Fruit fly (Drosophila melanogaster): ENCODE data around the gene La.

Gene La

dm6 chr2L:20326317-20326716 lies 23.5 kb downstream of the La start (continued):
- TF ChIP-seq CG11398 (GFP tag; optimal IDR thresholded peaks at IDR 0.05) = no peak
- no peak for TF ChIP-seq amos (GFP tag; IDR thresholded peaks at IDR 0.05; ENCODE audit: partially characterized antibody)
- peak; percentile 61 for TF ChIP-seq CG4360 (GFP tag; IDR thresholded peaks at IDR 0.05)
- peak; percentile 45 for TF ChIP-seq ewg (GFP tag; optimal IDR thresholded peaks at IDR 0.05)
- peak; percentile 68 for TF ChIP-seq CG2199 (GFP tag; IDR thresholded peaks at IDR 0.05)
- no peak for TF ChIP-seq HmgD (GFP tag; optimal IDR thresholded peaks at IDR 0.05)
- peak; percentile 82 for TF ChIP-seq CG10979 (tag; optimal IDR thresholded peaks at IDR 0.05)
- TF ChIP-seq abd-A (tag; optimal IDR thresholded peaks at IDR 0.05) = no peak
- no peak for TF ChIP-seq CG12769 (tag; optimal IDR thresholded peaks at IDR 0.05)
- peak; percentile 56 for TF ChIP-seq Ravus (GFP tag; IDR thresholded peaks at IDR 0.05)
- no peak for TF ChIP-seq inv (GFP tag; IDR thresholded peaks at IDR 0.05; ENCODE audit: partially characterized antibody)
- peak; percentile 27 for TF ChIP-seq CG9609 (GFP tag; optimal IDR thresholded peaks at IDR 0.05)
- peak; percentile 16 for TF ChIP-seq CG16863 (GFP tag; optimal IDR thresholded peaks at IDR 0.05)
- TF ChIP-seq CG18011 (GFP tag; optimal IDR thresholded peaks at IDR 0.05) = no peak
- TF ChIP-seq B-H2 (GFP tag; optimal IDR thresholded peaks at IDR 0.05) = no peak
- TF ChIP-seq E2f1 (GFP tag; IDR thresholded peaks at IDR 0.05) = peak; percentile 90
- TF ChIP-seq grn (GFP tag; optimal IDR thresholded peaks at IDR 0.05) = no peak
- peak; percentile 82 for TF ChIP-seq ase (GFP tag; IDR thresholded peaks at IDR 0.05)
- peak; percentile 49 for TF ChIP-seq pnt (GFP tag; optimal IDR thresholded peaks at IDR 0.05)
- TF ChIP-seq Fer1 (GFP tag; optimal IDR thresholded peaks at IDR 0.05) = peak; percentile 71
- peak; percentile 83 for TF ChIP-seq CG8765 (GFP tag; IDR thresholded peaks at IDR 0.05)
- TF ChIP-seq CG12942 (GFP tag; optimal IDR thresholded peaks at IDR 0.05) = peak; percentile 13
- TF ChIP-seq Aef1 (GFP tag; IDR thresholded peaks at IDR 0.05) = peak; percentile 54; the same call in 1 of the 3 replicates
- TF ChIP-seq CG14710 (tag; optimal IDR thresholded peaks at IDR 0.05) = peak; percentile 77
- TF ChIP-seq gfzf (GFP tag; optimal IDR thresholded peaks at IDR 0.05) = no peak
- TF ChIP-seq onecut (GFP tag; IDR thresholded peaks at IDR 0.05) = 0 out of 2 replicates have a peak, but pooled peaks have one; percentile 6
- no peak for TF ChIP-seq CG33557 (GFP tag; optimal IDR thresholded peaks at IDR 0.05)
- peak; percentile 66 for TF ChIP-seq CG4282 (GFP tag; optimal IDR thresholded peaks at IDR 0.05)
- peak; percentile 46 for TF ChIP-seq Sry-δ (GFP tag; optimal IDR thresholded peaks at IDR 0.05)
- TF ChIP-seq CG15269 (tag; optimal IDR thresholded peaks at IDR 0.05) = peak; percentile 46
- TF ChIP-seq stc (GFP tag; IDR thresholded peaks at IDR 0.05) = peak; percentile 88
- TF ChIP-seq CG11723 (GFP tag; optimal IDR thresholded peaks at IDR 0.05) = no peak
- peak; percentile 57 to 66 for TF ChIP-seq chif (GFP tag; optimal IDR thresholded peaks at IDR 0.05)
- TF ChIP-seq trem (tag; optimal IDR thresholded peaks at IDR 0.05) = peak; percentile 76
- TF ChIP-seq CG13123 (GFP tag; optimal IDR thresholded peaks at IDR 0.05) = peak; percentile 23
- no peak for TF ChIP-seq CHES-1-like (GFP tag; optimal IDR thresholded peaks at IDR 0.05)
- TF ChIP-seq CG18599 (GFP tag; optimal IDR thresholded peaks at IDR 0.05) = peak; percentile 83
- TF ChIP-seq h (optimal IDR thresholded peaks at IDR 0.05) = no peak
- TF ChIP-seq gro (GFP tag; optimal IDR thresholded peaks at IDR 0.05) = no peak
- TF ChIP-seq CG1024 (GFP tag; IDR thresholded peaks at IDR 0.05) = peak; percentile 34; the same call in 1 of the 2 replicates
- peak; percentile 31 for TF ChIP-seq Sox100B (GFP tag; optimal IDR thresholded peaks at IDR 0.05)
- peak; percentile 90 for TF ChIP-seq CG6689 (GFP tag; IDR thresholded peaks at IDR 0.05)
- TF ChIP-seq bigmax (GFP tag; optimal IDR thresholded peaks at IDR 0.05) = no peak
- TF ChIP-seq zen (tag; optimal IDR thresholded peaks at IDR 0.05) = peak; percentile 73
- peak; percentile 71 to 79 for TF ChIP-seq dpn (GFP tag; optimal IDR thresholded peaks at IDR 0.05)
- TF ChIP-seq Mrtf (GFP tag; IDR thresholded peaks at IDR 0.05) = peak; percentile 83; the same call in 2 of the 3 replicates
- peak; percentile 67 for TF ChIP-seq CG18764 (GFP tag; optimal IDR thresholded peaks at IDR 0.05)
- peak; percentile 78 for TF ChIP-seq CG6813 (GFP tag; optimal IDR thresholded peaks at IDR 0.05)
- TF ChIP-seq CG2129 (GFP tag; IDR thresholded peaks at IDR 0.05; ENCODE audit: partially characterized antibody) = no peak
- peak; percentile 96 for TF ChIP-seq Ets65A (GFP tag)
- no peak for TF ChIP-seq vfl (GFP tag; optimal IDR thresholded peaks at IDR 0.05)
- no peak for TF ChIP-seq Oaz (GFP tag; IDR thresholded peaks at IDR 0.05)

Measured in whole organism, embryonic.